Worm (Caenorhabditis elegans) whole organism, mixed stage, embryonic: ENCODE data around the gene gcc-1.

Experiments used
- ces-1 ChIP-seq: fragments of 150-350 bp; optimal IDR thresholded peaks from 2 replicates; lab custom pipeline; 2014; ENCODE audit warnings: missing biosample characterization, missing genetic modification reagents, missing genetic modification characterization
- drap-1 ChIP-seq: fragments of 200-800 bp; sonication (Bioruptor generic); optimal IDR thresholded peaks from 3 replicates; lab custom pipeline; 2018; ENCODE audit warnings: mild to moderate bottlenecking, missing genetic modification characterization, missing compliant biosample characterization
- elt-1 ChIP-seq: sonication (generic microtip); optimal IDR thresholded peaks from 2 replicates; lab custom pipeline; 2017; ENCODE audit warnings: missing genetic modification characterization, mild to moderate bottlenecking, missing compliant biosample characterization, antibody characterized with exemption, moderate library complexity, borderline replicate concordance; ENCODE audit not compliant: insufficient read depth
- elt-3 ChIP-seq: fragments of 150-350 bp; optimal IDR thresholded peaks from 2 replicates; lab custom pipeline; 2014; ENCODE audit warnings: missing biosample characterization, missing genetic modification characterization
- flh-1 ChIP-seq: fragments of 200-800 bp; sonication (Bioruptor generic); optimal IDR thresholded peaks from 2 replicates; lab custom pipeline; 2018; ENCODE audit warnings: mild to moderate bottlenecking, missing genetic modification characterization, moderate library complexity, missing compliant biosample characterization
- lin-13 ChIP-seq: fragments of 150-350 bp; optimal IDR thresholded peaks from 2 replicates; lab custom pipeline; 2014; ENCODE audit warnings: missing biosample characterization, missing genetic modification characterization
- nhr-12 ChIP-seq: fragments of 150-350 bp; optimal IDR thresholded peaks from 2 replicates; lab custom pipeline; 2014; ENCODE audit warnings: missing biosample characterization, missing genetic modification characterization
- nhr-237 ChIP-seq: fragments of 150-350 bp; optimal IDR thresholded peaks from 2 replicates; lab custom pipeline; 2014; ENCODE audit warnings: missing biosample characterization, missing genetic modification characterization
- nhr-76 ChIP-seq: sonication (generic microtip); optimal IDR thresholded peaks from 2 replicates; lab custom pipeline; 2017; ENCODE audit warnings: missing biosample characterization, missing genetic modification characterization
- snpc-4 ChIP-seq: fragments of 150-350 bp; optimal IDR thresholded peaks from 2 replicates; lab custom pipeline; 2014; ENCODE audit warnings: missing biosample characterization, missing genetic modification characterization
- sptf-1 ChIP-seq: sonication (generic microtip); optimal IDR thresholded peaks from 2 replicates; lab custom pipeline; 2017; ENCODE audit warnings: mild to moderate bottlenecking, missing genetic modification characterization, moderate library complexity, missing compliant biosample characterization
- unc-62 ChIP-seq: fragments of 150-350 bp; optimal IDR thresholded peaks from 2 replicates; lab custom pipeline; 2014; ENCODE audit warnings: missing biosample characterization, missing genetic modification reagents, missing genetic modification characterization
- ztf-11 ChIP-seq: fragments of 150-350 bp; optimal IDR thresholded peaks from 2 replicates; lab custom pipeline; 2014; ENCODE audit warnings: missing biosample characterization, missing genetic modification characterization

DNA sequence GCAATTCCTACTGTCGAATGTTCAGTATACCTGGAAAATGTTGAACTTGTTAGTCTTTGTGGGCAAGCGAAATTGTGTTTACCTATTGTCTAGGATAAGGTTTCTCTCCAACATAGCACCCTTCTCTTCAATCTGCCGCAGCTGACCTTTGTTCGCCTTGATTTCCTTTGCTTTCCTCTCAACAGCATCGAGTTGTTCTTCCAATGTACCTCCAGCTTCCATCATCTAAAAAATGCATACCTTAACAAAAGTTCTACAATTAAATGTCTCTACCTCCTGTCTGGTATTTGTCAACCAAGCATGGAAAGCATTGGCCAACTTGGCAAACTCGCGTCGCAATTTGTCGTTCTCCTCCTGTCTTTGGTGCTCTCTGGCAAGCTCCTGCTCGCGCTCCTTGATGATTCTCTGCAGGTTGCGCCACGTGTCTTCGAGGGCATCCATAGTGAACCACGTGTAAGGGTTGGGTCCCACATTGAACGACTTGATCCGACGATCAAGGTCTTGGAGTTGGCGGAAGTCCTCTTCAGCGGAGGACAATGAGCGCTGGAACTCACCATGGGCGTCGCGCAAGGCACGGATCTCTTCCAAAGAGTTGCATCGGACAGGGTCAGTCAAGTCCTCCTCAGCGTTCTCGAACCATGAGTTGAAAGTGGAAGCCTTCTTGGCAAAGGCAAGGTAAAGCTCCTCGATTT lies 41.0 kb upstream of the gcc-1 start:
- no peak for TF ChIP-seq nhr-237 (tag; lab: Kevin White, UChicago)
- TF ChIP-seq snpc-4, result no peak
- TF ChIP-seq ztf-11 (tag; lab: Kevin White, UChicago), result no peak
- TF ChIP-seq unc-62, result no peak
- TF ChIP-seq nhr-12 (tag; lab: Kevin White, UChicago), result no peak
- TF ChIP-seq elt-1 (tag; lab: Kevin White, UChicago), result no peak
- no peak for TF ChIP-seq lin-13 (tag; lab: Kevin White, UChicago)
- no peak for TF ChIP-seq elt-3
- TF ChIP-seq flh-1 (GFP tag; lab: Kevin White, UChicago), result no peak
- no peak for TF ChIP-seq drap-1 (GFP tag; lab: Kevin White, UChicago)
- TF ChIP-seq sptf-1, result no peak
- TF ChIP-seq ces-1 (GFP tag; lab: Kevin White, UChicago), result no peak
- no peak for TF ChIP-seq nhr-76
